Worm (Caenorhabditis elegans) whole organism, L3 larva: ENCODE measurements around the gene Y79H2A.4.

Experiments
- aly-2 ChIP-seq: fragments of 150-350 bp; optimal IDR thresholded peaks from 2 replicates; lab custom pipeline; 2014; ENCODE audit warnings: missing biosample characterization, missing genetic modification characterization
- elt-3 ChIP-seq, 3 experiments: fragments of 150-350 bp in 1 of 3; sonication (generic microtip) in 2 of 3; optimal IDR thresholded peaks; 2 replicates in 2 of 3; 4 replicates in 1 of 3; lab custom pipeline; 2014 to 2017; ENCODE audit warnings: missing biosample characterization in 3 of 3, missing genetic modification characterization in 3 of 3
- fkh-10 ChIP-seq: sonication (generic microtip); optimal IDR thresholded peaks from 2 replicates; lab custom pipeline; 2017; ENCODE audit warnings: missing biosample characterization, missing genetic modification reagents, missing genetic modification characterization
- fos-1 ChIP-seq: fragments of 150-350 bp; optimal IDR thresholded peaks from 2 replicates; lab custom pipeline; 2014; ENCODE audit warnings: missing biosample characterization, missing genetic modification characterization

DNA sequence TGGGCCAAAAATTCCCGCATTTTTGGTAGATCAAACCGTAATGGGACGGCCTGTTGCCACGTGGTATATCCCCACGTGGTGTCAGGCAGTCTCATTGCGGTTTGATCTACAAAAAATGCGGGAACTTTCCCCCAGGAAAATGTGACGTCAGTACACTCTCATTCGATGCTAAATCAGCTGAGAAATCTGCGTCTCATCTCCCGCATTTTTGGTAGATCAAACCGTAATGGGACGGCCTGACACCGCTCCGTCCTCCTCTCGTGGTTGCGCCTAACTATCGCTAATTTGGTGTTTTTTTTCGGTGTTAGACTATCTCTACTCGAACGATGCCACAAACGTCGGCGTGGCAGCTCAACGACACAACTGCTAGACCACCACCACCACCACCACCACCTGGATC lies 20.3 kb downstream of the Y79H2A.4 start, which contains the start of gene zyg-8:
- TF ChIP-seq aly-2 (tag; lab: Kevin White, UChicago), result no peak
- TF ChIP-seq elt-3 (tag; optimal IDR thresholded peaks at IDR 0.05; lab: Kevin White, UChicago), result no peak
- no peak for TF ChIP-seq fos-1 (tag; lab: Kevin White, UChicago)
- no peak for TF ChIP-seq fkh-10
